Worm (Caenorhabditis elegans) whole organism, L4 larva: ENCODE results near the gene F49F1.4.

ENCODE experiments used
- D1046.2 ChIP-seq: fragments of 200-800 bp; sonication (Bioruptor generic); IDR thresholded peaks from 2 replicates; pipeline ENCODE4 v1.3.6; 2022; ENCODE audit warnings: missing genetic modification characterization, missing compliant biosample characterization
- F26F4.8 ChIP-seq: fragments of 200-800 bp; sonication (Bioruptor generic); conservative IDR thresholded peaks from 2 replicates; pipeline ENCODE4 v1.3.6; 2022; ENCODE audit warnings: missing genetic modification characterization, missing compliant biosample characterization
- F44E2.7 ChIP-seq: fragments of 200-800 bp; sonication (Bioruptor generic); IDR thresholded peaks from 2 replicates; pipeline ENCODE4 v2.1.2; 2022; ENCODE audit warnings: missing genetic modification characterization, missing compliant biosample characterization
- T20F7.1 ChIP-seq: fragments of 200-800 bp; sonication (Bioruptor generic); optimal IDR thresholded peaks from 2 replicates; lab custom pipeline; 2018; ENCODE audit warnings: mild to moderate bottlenecking, missing genetic modification characterization, missing compliant biosample characterization
- T26A8.4 ChIP-seq: fragments of 200-800 bp; sonication (Bioruptor generic); IDR thresholded peaks from 2 replicates; pipeline ENCODE4 v1.3.6; 2022; ENCODE audit warnings: missing genetic modification characterization, missing compliant biosample characterization
- Y48G9A.11 ChIP-seq: fragments of 200-800 bp; sonication (Bioruptor generic); IDR thresholded peaks from 2 replicates; pipeline ENCODE4 v1.3.6; 2022; ENCODE audit warnings: missing genetic modification reagents, missing genetic modification characterization, missing compliant biosample characterization
- Y75B8A.6 ChIP-seq: fragments of 200-800 bp; sonication (Bioruptor generic); IDR thresholded peaks from 2 replicates; pipeline ENCODE4 v1.3.6; 2022; ENCODE audit warnings: missing genetic modification reagents, missing genetic modification characterization, missing compliant biosample characterization
- arid-1 ChIP-seq: fragments of 200-800 bp; sonication (Bioruptor generic); conservative IDR thresholded peaks from 2 replicates; pipeline ENCODE4 v1.3.6; 2022; ENCODE audit warnings: missing genetic modification reagents, missing genetic modification characterization, missing compliant biosample characterization
- ceh-20 ChIP-seq: fragments of 200-800 bp; sonication (Bioruptor generic); IDR thresholded peaks from 2 replicates; pipeline ENCODE4 v1.3.6; 2022; ENCODE audit warnings: missing genetic modification reagents, missing genetic modification characterization, missing compliant biosample characterization
- ceh-32 ChIP-seq: sonication (generic microtip); optimal IDR thresholded peaks from 2 replicates; lab custom pipeline; 2016; ENCODE audit warnings: mild to moderate bottlenecking, missing genetic modification characterization, missing compliant biosample characterization; ENCODE audit not compliant: poor library complexity
- ceh-62 ChIP-seq: sonication (generic microtip); optimal IDR thresholded peaks from 2 replicates; lab custom pipeline; 2017; ENCODE audit warnings: missing biosample characterization, missing genetic modification characterization
- ceh-82 ChIP-seq: sonication (generic microtip); optimal IDR thresholded peaks from 2 replicates; lab custom pipeline; 2017; ENCODE audit warnings: missing biosample characterization, missing genetic modification characterization
- ces-1 ChIP-seq: fragments of 150-350 bp; sonication (generic microtip); optimal IDR thresholded peaks from 4 replicates; lab custom pipeline; 2014; ENCODE audit warnings: missing biosample characterization, missing genetic modification reagents, missing genetic modification characterization
- ctbp-1 ChIP-seq: fragments of 200-800 bp; sonication (Bioruptor generic); IDR thresholded peaks from 2 replicates; pipeline ENCODE4 v1.3.6; 2022; ENCODE audit warnings: missing genetic modification reagents, missing genetic modification characterization, missing compliant biosample characterization
- daf-12 ChIP-seq: fragments of 150-350 bp; optimal IDR thresholded peaks from 2 replicates; lab custom pipeline; 2014; ENCODE audit warnings: missing biosample characterization, missing genetic modification reagents, missing genetic modification characterization
- daf-16 ChIP-seq, 3 experiments: sonication (generic microtip); optimal IDR thresholded peaks; 2 replicates each; lab custom pipeline; 2016 to 2017; ENCODE audit warnings: missing genetic modification characterization in 3 of 3, missing genetic modification reagents in 3 of 3, mild to moderate bottlenecking in 2 of 3, missing compliant biosample characterization in 2 of 3, missing biosample characterization in 1 of 3, moderate library complexity in 1 of 3
- dmd-6 ChIP-seq: fragments of 200-800 bp; sonication (Bioruptor generic); IDR thresholded peaks from 2 replicates; pipeline ENCODE4 v1.3.6; 2022; ENCODE audit warnings: missing genetic modification reagents, missing genetic modification characterization, missing compliant biosample characterization
- dmd-8 ChIP-seq: fragments of 200-800 bp; sonication (Bioruptor generic); IDR thresholded peaks from 2 replicates; pipeline ENCODE4 v1.3.6; 2022; ENCODE audit warnings: missing genetic modification characterization, missing compliant biosample characterization
- dmd-9 ChIP-seq: fragments of 200-800 bp; sonication (Bioruptor generic); IDR thresholded peaks from 2 replicates; pipeline ENCODE4 v1.3.6; 2022; ENCODE audit warnings: missing genetic modification reagents, missing genetic modification characterization, missing compliant biosample characterization
- duxl-1 ChIP-seq: sonication (generic microtip); optimal IDR thresholded peaks from 2 replicates; lab custom pipeline; 2016; ENCODE audit warnings: mild to moderate bottlenecking, missing genetic modification characterization, moderate library complexity, missing compliant biosample characterization; ENCODE audit not compliant: poor library complexity
- egl-43 ChIP-seq: fragments of 200-800 bp; sonication (Bioruptor generic); IDR thresholded peaks from 2 replicates; pipeline ENCODE4 v1.3.6; 2022; ENCODE audit warnings: missing genetic modification reagents, missing genetic modification characterization, missing compliant biosample characterization
- fkh-10 ChIP-seq: fragments of 150-350 bp; optimal IDR thresholded peaks from 2 replicates; lab custom pipeline; 2014; ENCODE audit warnings: missing biosample characterization, missing genetic modification reagents, missing genetic modification characterization
- hlh-11 ChIP-seq: fragments of 200-800 bp; sonication (Bioruptor generic); optimal IDR thresholded peaks from 2 replicates; lab custom pipeline; 2018; ENCODE audit warnings: mild to moderate bottlenecking, missing genetic modification characterization, missing compliant biosample characterization
- jun-1 ChIP-seq: fragments of 150-350 bp; optimal IDR thresholded peaks from 2 replicates; lab custom pipeline; 2014; ENCODE audit warnings: missing biosample characterization, missing genetic modification reagents, missing genetic modification characterization
- lin-39 ChIP-seq: fragments of 150-350 bp; optimal IDR thresholded peaks from 2 replicates; lab custom pipeline; 2014; ENCODE audit warnings: missing biosample characterization, missing genetic modification reagents, missing genetic modification characterization
- mdl-1 ChIP-seq, 2 experiments: fragments of 150-350 bp in 1 of 2; sonication (generic microtip) in 1 of 2; optimal IDR thresholded peaks; 2 replicates each; lab custom pipeline; 2014 to 2017; ENCODE audit warnings: missing biosample characterization in 2 of 2, missing genetic modification characterization in 2 of 2
- mep-1 ChIP-seq: fragments of 150-350 bp; sonication (generic microtip); optimal IDR thresholded peaks from 3 replicates; lab custom pipeline; 2014; ENCODE audit warnings: missing biosample characterization, missing genetic modification characterization
- nhr-237 ChIP-seq: sonication (generic microtip); optimal IDR thresholded peaks from 2 replicates; lab custom pipeline; 2017; ENCODE audit warnings: missing biosample characterization, missing genetic modification characterization
- nhr-25 ChIP-seq: sonication (generic microtip); optimal IDR thresholded peaks from 2 replicates; lab custom pipeline; 2017; ENCODE audit warnings: missing genetic modification characterization, mild to moderate bottlenecking, missing compliant biosample characterization, antibody characterized with exemption, moderate library complexity, borderline replicate concordance; ENCODE audit not compliant: insufficient read depth
- pqm-1 ChIP-seq: sonication (generic microtip); optimal IDR thresholded peaks from 2 replicates; lab custom pipeline; 2017; ENCODE audit warnings: missing biosample characterization, missing genetic modification characterization
- saeg-2 ChIP-seq: fragments of 200-800 bp; sonication (Bioruptor generic); IDR thresholded peaks from 2 replicates; pipeline ENCODE4 v1.3.6; 2022; ENCODE audit warnings: missing genetic modification reagents, missing genetic modification characterization, missing compliant biosample characterization
- sdz-12 ChIP-seq: fragments of 200-800 bp; sonication (Bioruptor generic); optimal IDR thresholded peaks from 2 replicates; lab custom pipeline; 2018; ENCODE audit warnings: mild to moderate bottlenecking, missing genetic modification characterization, missing compliant biosample characterization
- snpc-1.2 ChIP-seq: fragments of 200-800 bp; sonication (Bioruptor generic); IDR thresholded peaks from 2 replicates; pipeline ENCODE4 v1.3.6; 2022; ENCODE audit warnings: missing genetic modification reagents, missing genetic modification characterization, missing compliant biosample characterization
- tag-97 ChIP-seq: fragments of 200-800 bp; sonication (Bioruptor generic); IDR thresholded peaks from 2 replicates; pipeline ENCODE4 v1.3.6; 2022; ENCODE audit warnings: missing genetic modification characterization, missing compliant biosample characterization
- unc-130 ChIP-seq: sonication (generic microtip); optimal IDR thresholded peaks from 2 replicates; lab custom pipeline; 2016; ENCODE audit warnings: missing genetic modification reagents, missing genetic modification characterization, missing compliant biosample characterization
- unc-62 ChIP-seq, 3 experiments: fragments of 150-350 bp in 1 of 3; sonication (generic microtip); optimal IDR thresholded peaks in 2 of 3; peaks in 1 of 3; 1 replicate in 1 of 3; 2 replicates in 2 of 3; lab custom pipeline; 2014 to 2017; ENCODE audit warnings: missing biosample characterization in 3 of 3, missing genetic modification characterization in 3 of 3, missing genetic modification reagents in 3 of 3, missing genotype in 1 of 3
- zip-11 ChIP-seq: fragments of 200-800 bp; sonication (Bioruptor generic); IDR thresholded peaks from 2 replicates; pipeline ENCODE4 v1.3.6; 2022; ENCODE audit warnings: missing genetic modification characterization, missing compliant biosample characterization

The F49F1.4 gene

ce11 chrIV:4121055-4121454 lies 5.5 kb upstream of the F49F1.4 start:
- TF ChIP-seq saeg-2 (no peak), daf-16 (GFP tag; optimal IDR thresholded peaks at IDR 0.05; lab: Kevin White, UChicago) (no peak), daf-16 (tag; optimal IDR thresholded peaks at IDR 0.05; lab: Kevin White, UChicago) (no peak), hlh-11 (peak; percentile 28), dmd-6 (GFP tag; lab: Robert Waterston, UW) (peak; percentile 23; the same call in 1 of the 2 replicates), pqm-1 (tag; lab: Kevin White, UChicago) (peak; percentile 43)

- TF ChIP-seq nhr-25 (tag; lab: Kevin White, UChicago) = no peak
Observed at ce11 chrIV:4120263-4120662, 4.7 kb upstream of the F49F1.4 start, which contains the start of gene F49F1.5. F49F1.5 (minus strand) TSS chrIV:4120415.

ce11 chrIV:4117432-4117831 lies 1.9 kb upstream of the F49F1.4 start, which contains the start of gene drd-50:
drd-50 (plus strand) TSS chrIV:4117732.
- TF ChIP-seq pqm-1 (tag; lab: Kevin White, UChicago) (peak; percentile 42), mep-1 (tag; lab: Kevin White, UChicago) (no peak)
- TF ChIP-seq, all 104 proteins: peak for 1

ce11 chrIV:4114526-4114925 lies 1.0 kb downstream of the F49F1.4 start, which contains the start of gene F49F1.15:
F49F1.15 (minus strand) TSS chrIV:4114626.
- no peak for TF ChIP-seq arid-1
- TF ChIP-seq ctbp-1 (GFP tag; lab: Robert Waterston, UW) = no peak
- TF ChIP-seq ceh-32 (tag; lab: Kevin White, UChicago) = no peak
- TF ChIP-seq mep-1 (tag; lab: Kevin White, UChicago) = no peak
- TF ChIP-seq tag-97 (GFP tag; lab: Robert Waterston, UW) = no peak
- TF ChIP-seq nhr-237 (tag; lab: Kevin White, UChicago) = no peak
- TF ChIP-seq ces-1 (GFP tag; lab: Kevin White, UChicago) = no peak
- TF ChIP-seq Y75B8A.6 (GFP tag; lab: Robert Waterston, UW) = no peak
- TF ChIP-seq daf-16 (GFP tag; optimal IDR thresholded peaks at IDR 0.05; lab: Kevin White, UChicago) = no peak
- no peak for TF ChIP-seq daf-16 (tag; optimal IDR thresholded peaks at IDR 0.05; lab: Kevin White, UChicago)

ce11 chrIV:4112387-4112786 lies 3.1 kb downstream of the F49F1.4 start, which contains the start of gene F49F1.14:
F49F1.14 (minus strand) TSS chrIV:4112487.
- TF ChIP-seq lin-39 (tag; lab: Kevin White, UChicago) (no peak), nhr-237 (tag; lab: Kevin White, UChicago) (no peak), unc-62 (GFP tag; optimal IDR thresholded peaks at IDR 0.05 in 1 of 2; lab: Kevin White, UChicago) (no peak), unc-62 (tag; optimal IDR thresholded peaks at IDR 0.05; lab: Kevin White, UChicago) (no peak), ceh-82 (tag; lab: Kevin White, UChicago) (no peak), T20F7.1 (GFP tag; lab: Kevin White, UChicago) (no peak), fkh-10 (GFP tag; lab: Kevin White, UChicago) (no peak), sdz-12 (GFP tag; lab: Kevin White, UChicago) (no peak), T26A8.4 (no peak), dmd-9 (GFP tag; lab: Robert Waterston, UW) (no peak), ceh-20 (GFP tag; lab: Robert Waterston, UW) (no peak), ceh-62 (no peak), mdl-1 (tag; optimal IDR thresholded peaks at IDR 0.05; lab: Kevin White, UChicago) (no peak), D1046.2 (GFP tag; lab: Robert Waterston, UW) (no peak), snpc-1.2 (GFP tag; lab: Robert Waterston, UW) (no peak), egl-43 (GFP tag; lab: Robert Waterston, UW) (no peak)

ce11 chrIV:4108767-4109166 lies 6.8 kb downstream of the F49F1.4 start, which contains the start of gene C35B1.7:
C35B1.7 (plus strand) TSS chrIV:4109067.
- TF ChIP-seq daf-12 (tag; lab: Kevin White, UChicago) (no peak), jun-1 (tag; lab: Kevin White, UChicago) (no peak), Y48G9A.11 (no peak), dmd-8 (GFP tag; lab: Robert Waterston, UW) (no peak), mep-1 (tag; lab: Kevin White, UChicago) (no peak), lin-39 (tag; lab: Kevin White, UChicago) (no peak), duxl-1 (tag; lab: Kevin White, UChicago) (no peak), F26F4.8 (GFP tag; lab: Robert Waterston, UW) (no peak), F44E2.7 (GFP tag; lab: Robert Waterston, UW) (no peak), zip-11 (GFP tag; lab: Robert Waterston, UW) (no peak), unc-130 (GFP tag; lab: Kevin White, UChicago) (no peak)
